Worm (Caenorhabditis elegans) whole organism, early embryonic: ENCODE results near the gene syx-18.

Source experiments
- B0310.2 ChIP-seq: sonication (generic microtip); optimal IDR thresholded peaks from 2 replicates; lab custom pipeline; 2016; ENCODE audit warnings: mild to moderate bottlenecking, missing genetic modification characterization, missing compliant biosample characterization
- F13C5.2 ChIP-seq: sonication (generic microtip); optimal IDR thresholded peaks from 2 replicates; lab custom pipeline; 2017; ENCODE audit warnings: mild to moderate bottlenecking, missing genetic modification characterization, inconsistent platforms, missing compliant biosample characterization
- aly-1 ChIP-seq: sonication (generic microtip); optimal IDR thresholded peaks from 2 replicates; lab custom pipeline; 2016; ENCODE audit warnings: missing genetic modification characterization, missing compliant biosample characterization
- ama-1 ChIP-seq: fragments of 150-350 bp; optimal IDR thresholded peaks from 2 replicates; lab custom pipeline; 2014
- ceh-13 ChIP-seq: fragments of 200-800 bp; sonication (Bioruptor generic); optimal IDR thresholded peaks from 2 replicates; lab custom pipeline; 2018; ENCODE audit warnings: mild to moderate bottlenecking, missing genetic modification characterization, missing compliant biosample characterization
- ceh-36 ChIP-seq: sonication (generic microtip); optimal IDR thresholded peaks from 2 replicates; lab custom pipeline; 2016; ENCODE audit warnings: missing genetic modification characterization, inconsistent platforms, missing compliant biosample characterization
- ets-7 ChIP-seq: sonication (generic microtip); optimal IDR thresholded peaks from 2 replicates; lab custom pipeline; 2016; ENCODE audit warnings: missing genotype, missing genetic modification characterization, missing compliant biosample characterization
- flt-1 ChIP-seq: fragments of 200-800 bp; sonication (Bioruptor generic); IDR thresholded peaks from 2 replicates; pipeline ENCODE4 v1.3.6; 2022; ENCODE audit warnings: missing genetic modification characterization, missing compliant biosample characterization
- hmbx-1 ChIP-seq: sonication (generic microtip); optimal IDR thresholded peaks from 2 replicates; lab custom pipeline; 2016; ENCODE audit warnings: mild to moderate bottlenecking, missing genetic modification characterization, missing compliant biosample characterization
- hmg-4 ChIP-seq: fragments of 200-800 bp; sonication (Bioruptor generic); optimal IDR thresholded peaks from 2 replicates; lab custom pipeline; 2018; ENCODE audit warnings: mild to moderate bottlenecking, missing genetic modification characterization, missing compliant biosample characterization
- hnd-1 ChIP-seq: sonication (generic microtip); optimal IDR thresholded peaks from 2 replicates; lab custom pipeline; 2016; ENCODE audit warnings: missing genetic modification characterization, missing compliant biosample characterization
- pes-1 ChIP-seq: fragments of 200-800 bp; sonication (Bioruptor generic); IDR thresholded peaks from 2 replicates; pipeline ENCODE4 v1.3.6; 2022; ENCODE audit warnings: missing genetic modification reagents, missing genetic modification characterization, missing compliant biosample characterization
- scrt-1 ChIP-seq: fragments of 200-800 bp; sonication (Bioruptor generic); IDR thresholded peaks from 2 replicates; pipeline ENCODE4 v1.3.6; 2022; ENCODE audit warnings: missing genetic modification characterization, missing compliant biosample characterization
- sea-1 ChIP-seq: fragments of 200-800 bp; sonication (Bioruptor generic); conservative IDR thresholded peaks from 2 replicates; pipeline ENCODE4 v1.3.6; 2022; ENCODE audit warnings: missing genetic modification characterization, missing compliant biosample characterization
- tbx-11 ChIP-seq: fragments of 200-800 bp; sonication (Bioruptor generic); IDR thresholded peaks from 2 replicates; pipeline ENCODE4 v1.3.6; 2022; ENCODE audit warnings: missing genetic modification characterization, missing compliant biosample characterization
- tbx-37 ChIP-seq: fragments of 200-800 bp; sonication (Bioruptor generic); conservative IDR thresholded peaks from 2 replicates; pipeline ENCODE4 v1.3.6; 2022; ENCODE audit warnings: missing genetic modification reagents, missing genetic modification characterization, missing compliant biosample characterization
- tra-4 ChIP-seq: sonication (generic microtip); optimal IDR thresholded peaks from 2 replicates; lab custom pipeline; 2017; ENCODE audit warnings: missing genetic modification characterization, missing compliant biosample characterization

The syx-18 gene

DNA sequence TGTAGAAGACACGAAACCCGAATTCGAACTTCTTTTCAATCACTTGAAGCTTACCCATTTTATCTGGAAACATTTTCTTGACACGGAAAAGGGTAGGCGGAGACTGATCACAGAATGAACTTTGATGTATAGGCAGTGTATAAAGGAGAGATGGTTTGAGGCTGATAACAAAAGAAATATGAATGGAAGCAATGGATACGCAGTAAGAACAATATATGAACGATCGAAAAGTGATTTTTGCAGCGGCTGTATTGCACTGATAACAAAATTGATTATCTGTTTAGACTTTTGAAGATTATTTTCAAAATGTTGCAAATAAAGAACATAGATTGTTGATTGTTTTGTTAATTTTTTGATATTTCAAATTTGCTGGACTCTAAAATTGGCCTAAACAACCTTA is 10.5 kb upstream of the syx-18 start, which contains the start of gene pmp-5:
Gene pmp-5 (minus strand): TSS at position 63 of the 400 bp plus-strand sequence.
- no peak for TF ChIP-seq hmg-4
- no peak for TF ChIP-seq ceh-13 (GFP tag; lab: Kevin White, UChicago)
- no peak for TF ChIP-seq sea-1
- TF ChIP-seq aly-1 (tag; lab: Kevin White, UChicago): no peak
- TF ChIP-seq pes-1 (GFP tag; lab: Robert Waterston, UW): no peak
- TF ChIP-seq tbx-11 (GFP tag; lab: Robert Waterston, UW): no peak
- no peak for TF ChIP-seq flt-1 (GFP tag; lab: Robert Waterston, UW)
- no peak for TF ChIP-seq ceh-36 (tag; lab: Kevin White, UChicago)
- no peak for TF ChIP-seq F13C5.2
- no peak for TF ChIP-seq scrt-1 (GFP tag; lab: Robert Waterston, UW)
- no peak for TF ChIP-seq B0310.2 (tag; lab: Kevin White, UChicago)
- no peak for TF ChIP-seq ets-7 (tag; lab: Kevin White, UChicago)
- no peak for TF ChIP-seq ama-1 (lab: Kevin White, UChicago)
- no peak for TF ChIP-seq hnd-1 (tag; lab: Kevin White, UChicago)
- no peak for TF ChIP-seq tra-4
- TF ChIP-seq tbx-37: no peak
- no peak for TF ChIP-seq hmbx-1 (tag; lab: Kevin White, UChicago)

DNA sequence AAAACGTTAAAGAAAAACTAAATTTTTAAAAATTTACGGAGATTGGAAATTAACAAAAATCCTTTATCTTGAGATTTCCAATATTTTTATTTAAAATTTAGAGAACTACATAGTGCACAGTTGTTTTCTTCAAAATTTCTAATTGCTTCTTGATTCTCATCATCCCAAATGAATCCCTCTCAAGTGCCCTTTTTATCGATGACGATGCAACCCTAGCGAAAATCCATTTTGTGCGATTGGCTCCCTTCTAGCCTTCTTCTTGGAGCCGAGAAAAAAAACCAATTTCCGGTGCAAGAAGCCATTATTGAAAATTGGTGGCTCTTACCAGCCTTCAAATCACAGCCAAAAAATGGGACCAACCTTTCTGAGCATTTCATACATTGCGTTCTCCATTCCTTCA is 7.3 kb upstream of the syx-18 start:
- TF ChIP-seq hmg-4: no peak

ce11 chrV:6661658-6662057 is 6.4 kb upstream of the syx-18 start:
- TF ChIP-seq ceh-36 (tag; lab: Kevin White, UChicago) (no peak), aly-1 (tag; lab: Kevin White, UChicago) (no peak), flt-1 (GFP tag; lab: Robert Waterston, UW) (no peak), B0310.2 (tag; lab: Kevin White, UChicago) (no peak), tra-4 (no peak)

DNA sequence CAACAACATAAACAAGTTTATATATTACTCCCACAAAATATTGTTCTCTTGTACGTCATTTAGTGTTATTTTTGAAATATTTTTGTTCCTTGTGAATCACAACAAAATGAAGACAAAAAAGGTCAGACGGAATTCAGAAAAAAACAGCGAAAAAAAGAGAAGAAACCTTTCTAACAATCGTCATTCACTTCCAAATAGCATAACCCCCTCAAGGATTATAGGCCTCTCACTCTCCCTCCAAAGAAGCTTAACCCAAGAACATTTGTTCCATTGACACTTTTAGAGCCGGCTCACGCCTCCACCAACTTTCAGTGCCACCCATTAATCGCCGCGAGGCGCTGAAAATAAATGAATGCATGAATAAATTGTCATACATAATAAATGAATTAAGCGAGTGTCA is 4.3 kb upstream of the syx-18 start:
- no peak for TF ChIP-seq ceh-13 (GFP tag; lab: Kevin White, UChicago)
- no peak for TF ChIP-seq ceh-36 (tag; lab: Kevin White, UChicago)
- TF ChIP-seq hmbx-1 (tag; lab: Kevin White, UChicago): no peak
- no peak for TF ChIP-seq hmg-4
- no peak for TF ChIP-seq hnd-1 (tag; lab: Kevin White, UChicago)
- no peak for TF ChIP-seq aly-1 (tag; lab: Kevin White, UChicago)
- no peak for TF ChIP-seq tbx-37
- no peak for TF ChIP-seq flt-1 (GFP tag; lab: Robert Waterston, UW)
- TF ChIP-seq ama-1 (lab: Kevin White, UChicago): no peak
- no peak for TF ChIP-seq scrt-1 (GFP tag; lab: Robert Waterston, UW)
- TF ChIP-seq B0310.2 (tag; lab: Kevin White, UChicago): no peak
- no peak for TF ChIP-seq sea-1
- no peak for TF ChIP-seq F13C5.2
- no peak for TF ChIP-seq tbx-11 (GFP tag; lab: Robert Waterston, UW)
- TF ChIP-seq ets-7 (tag; lab: Kevin White, UChicago): no peak

DNA sequence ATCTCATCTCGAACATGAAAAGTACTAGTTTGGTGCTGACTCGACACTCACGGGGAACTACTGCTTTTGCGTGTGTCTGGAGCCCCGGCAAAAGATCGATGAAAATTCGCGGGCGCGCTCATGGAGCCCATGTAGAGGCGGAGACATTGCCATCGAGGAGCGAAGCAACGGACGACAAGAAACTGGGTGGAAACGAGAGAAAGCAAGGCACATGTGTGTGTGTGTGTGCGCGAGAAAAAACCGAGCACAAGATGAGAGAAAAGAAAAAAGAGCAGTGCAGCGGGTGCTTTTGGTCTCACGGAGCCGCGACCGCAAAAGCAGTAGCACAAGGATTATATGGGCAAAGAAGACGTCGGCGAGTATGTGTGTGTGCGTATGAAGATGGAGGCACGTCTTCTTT is 3.5 kb upstream of the syx-18 start:
- no peak for TF ChIP-seq tbx-37
- no peak for TF ChIP-seq flt-1 (GFP tag; lab: Robert Waterston, UW)
- peak; percentile 11 for TF ChIP-seq aly-1 (tag; lab: Kevin White, UChicago)
- no peak for TF ChIP-seq hmg-4
- peak; percentile 53 for TF ChIP-seq F13C5.2
- TF ChIP-seq pes-1 (GFP tag; lab: Robert Waterston, UW): no peak

- TF ChIP-seq tbx-37: no peak
- TF ChIP-seq flt-1 (GFP tag; lab: Robert Waterston, UW): no peak
- TF ChIP-seq ceh-36 (tag; lab: Kevin White, UChicago): no peak
- TF ChIP-seq ets-7 (tag; lab: Kevin White, UChicago): no peak
- TF ChIP-seq B0310.2 (tag; lab: Kevin White, UChicago): no peak
- no peak for TF ChIP-seq ceh-13 (GFP tag; lab: Kevin White, UChicago)
- TF ChIP-seq hnd-1 (tag; lab: Kevin White, UChicago): no peak
- TF ChIP-seq tra-4: no peak
- no peak for TF ChIP-seq scrt-1 (GFP tag; lab: Robert Waterston, UW)
- no peak for TF ChIP-seq F13C5.2
- TF ChIP-seq hmbx-1 (tag; lab: Kevin White, UChicago): no peak
- no peak for TF ChIP-seq ama-1 (lab: Kevin White, UChicago)
- TF ChIP-seq tbx-11 (GFP tag; lab: Robert Waterston, UW): no peak
- no peak for TF ChIP-seq hmg-4
- no peak for TF ChIP-seq pes-1 (GFP tag; lab: Robert Waterston, UW)
These were observed 2.4 kb upstream of the syx-18 start for ce11 chrV:6657532-6658259.

- TF ChIP-seq F13C5.2 (no peak), hmg-4 (no peak), tbx-37 (no peak), B0310.2 (tag; lab: Kevin White, UChicago) (no peak), hnd-1 (tag; lab: Kevin White, UChicago) (no peak), aly-1 (tag; lab: Kevin White, UChicago) (no peak), scrt-1 (GFP tag; lab: Robert Waterston, UW) (no peak), ama-1 (lab: Kevin White, UChicago) (no peak), flt-1 (GFP tag; lab: Robert Waterston, UW) (no peak)
These were observed 1.3 kb upstream of the syx-18 start, which contains the start of gene snb-1 for ce11 chrV:6656451-6657115. Gene snb-1 (minus strand): TSS chrV:6656501.
